Fruit fly (Drosophila melanogaster): Measurements from ENCODE around the gene CG46448.
A peak's percentile ranks its signal among the peaks of the same experiment; 100 is the strongest.

Gene CG46448

dm6 chr2L:2415109-2415508, 23.6 kb downstream of the CG46448 start, which contains the start of gene CG18641:
Gene CG18641, minus strand, starts transcription at chr2L:2415322.
- TF ChIP-seq sr (GFP tag; IDR thresholded peaks at IDR 0.05), result 0 out of 3 replicates have a peak, but pooled peaks have one; percentile 11
- no peak for TF ChIP-seq zfh1 (GFP tag; IDR thresholded peaks at IDR 0.05)
- TF ChIP-seq CG8765 (GFP tag; IDR thresholded peaks at IDR 0.05), result no peak
- no peak for TF ChIP-seq dati (GFP tag; IDR thresholded peaks at IDR 0.05)
- TF ChIP-seq unc-4 (GFP tag; IDR thresholded peaks at IDR 0.05; ENCODE audit: partially characterized antibody), result 0 out of 2 replicates have a peak, but pooled peaks have one; percentile 16
- no peak for TF ChIP-seq HLH54F (GFP tag; optimal IDR thresholded peaks at IDR 0.05)
- no peak; the same call in 2 of the 3 replicates for TF ChIP-seq CG11456 (GFP tag; IDR thresholded peaks at IDR 0.05)
- TF ChIP-seq klu (GFP tag; IDR thresholded peaks at IDR 0.05), result no peak
- TF ChIP-seq ham (GFP tag; IDR thresholded peaks at IDR 0.05), result no peak
- TF ChIP-seq az2 (GFP tag; optimal IDR thresholded peaks at IDR 0.05), result no peak
- no peak for TF ChIP-seq tgo (GFP tag; IDR thresholded peaks at IDR 0.05)
- peak; percentile 53 for TF ChIP-seq CG11247 (GFP tag; IDR thresholded peaks at IDR 0.05)
- TF ChIP-seq CG30020 (tag; optimal IDR thresholded peaks at IDR 0.05), result no peak
- no peak for TF ChIP-seq CG2129 (GFP tag; IDR thresholded peaks at IDR 0.05; ENCODE audit: partially characterized antibody)
- no peak for TF ChIP-seq CG1602 (GFP tag; optimal IDR thresholded peaks at IDR 0.05)
- TF ChIP-seq Rfx (GFP tag; IDR thresholded peaks at IDR 0.05), result no peak
- no peak for TF ChIP-seq CG4854 (GFP tag; optimal IDR thresholded peaks at IDR 0.05)
- TF ChIP-seq chinmo (GFP tag; IDR thresholded peaks at IDR 0.05; ENCODE audit: partially characterized antibody), result 0 out of 4 replicates have a peak, but pooled peaks have one; percentile 25
- TF ChIP-seq exex (tag; optimal IDR thresholded peaks at IDR 0.05), result no peak
- TF ChIP-seq sima (GFP tag; optimal IDR thresholded peaks at IDR 0.05), result no peak
- no peak for TF ChIP-seq Nf-YC (tag; optimal IDR thresholded peaks at IDR 0.05)
- no peak for TF ChIP-seq CG2889 (GFP tag; IDR thresholded peaks at IDR 0.05)
- no peak for TF ChIP-seq CG7271 (tag; optimal IDR thresholded peaks at IDR 0.05)
- TF ChIP-seq da (GFP tag; optimal IDR thresholded peaks at IDR 0.05), result no peak
- TF ChIP-seq hb (GFP tag; IDR thresholded peaks at IDR 0.05; ENCODE audit: partially characterized antibody), result no peak
- no peak for TF ChIP-seq zf30C (GFP tag; optimal IDR thresholded peaks at IDR 0.05)
- TF ChIP-seq E2f2 (GFP tag; IDR thresholded peaks at IDR 0.05), result no peak
- peak; percentile 68 for TF ChIP-seq Med (GFP tag)
- no peak for TF ChIP-seq caup (GFP tag; optimal IDR thresholded peaks at IDR 0.05; ENCODE audit: severe bottlenecking)
- peak; percentile 10; the same call in 1 of the 2 replicates for TF ChIP-seq CG13287 (GFP tag; IDR thresholded peaks at IDR 0.05; ENCODE audit: partially characterized antibody)
- peak; percentile 15 for TF ChIP-seq sd (tag; optimal IDR thresholded peaks at IDR 0.05)
- no peak for TF ChIP-seq CoRest (tag; optimal IDR thresholded peaks at IDR 0.05)
- no peak for TF ChIP-seq run (tag; optimal IDR thresholded peaks at IDR 0.05)
- TF ChIP-seq CG12236 (GFP tag; optimal IDR thresholded peaks at IDR 0.05), result no peak
- no peak for TF ChIP-seq pnt (GFP tag; optimal IDR thresholded peaks at IDR 0.05)
- no peak for TF ChIP-seq HLHmδ (GFP tag; optimal IDR thresholded peaks at IDR 0.05)
- TF ChIP-seq cg (GFP tag; optimal IDR thresholded peaks at IDR 0.05), result no peak
- no peak for TF ChIP-seq CG16779 (GFP tag; IDR thresholded peaks at IDR 0.05)
- TF ChIP-seq H2.0 (GFP tag; IDR thresholded peaks at IDR 0.05), result no peak
- no peak for TF ChIP-seq lov (optimal IDR thresholded peaks at IDR 0.05)
- TF ChIP-seq lov (GFP tag; IDR thresholded peaks at IDR 0.05), result 0 out of 3 replicates have a peak, but pooled peaks have one; percentile 12
- 0 out of 3 replicates have a peak, but pooled peaks have one; percentile 14 for TF ChIP-seq knrl (GFP tag; IDR thresholded peaks at IDR 0.05; ENCODE audit: partially characterized antibody)
- no peak for TF ChIP-seq CrebB (tag; optimal IDR thresholded peaks at IDR 0.05)
- TF ChIP-seq Deaf1 (tag; optimal IDR thresholded peaks at IDR 0.05), result peak; percentile 86
- TF ChIP-seq Sox100B (GFP tag; optimal IDR thresholded peaks at IDR 0.05), result no peak
- no peak for TF ChIP-seq Awh (GFP tag; IDR thresholded peaks at IDR 0.05)
- TF ChIP-seq CG4617 (GFP tag; optimal IDR thresholded peaks at IDR 0.05; ENCODE audit: borderline replicate concordance), result no peak
- TF ChIP-seq CG12769 (tag; optimal IDR thresholded peaks at IDR 0.05), result peak; percentile 6
- TF ChIP-seq CG10147 (GFP tag; optimal IDR thresholded peaks at IDR 0.05), result no peak
- no peak for TF ChIP-seq mam (GFP tag; optimal IDR thresholded peaks at IDR 0.05)
- peak; percentile 53 for TF ChIP-seq Jarid2 (GFP tag; optimal IDR thresholded peaks at IDR 0.05)

All from whole organism, embryonic.